Fruit fly (Drosophila melanogaster) whole organism, embryonic: Measurements from ENCODE around the gene Aptx.

ENCODE experiments used
- CG10462 ChIP-seq: fragments of 200-800 bp; sonication (Bioruptor generic); optimal IDR thresholded peaks from 2 replicates; lab custom pipeline; 2016; ENCODE audit warnings: missing biosample characterization, missing genetic modification characterization
- CG11504 ChIP-seq: fragments of 200-800 bp; sonication (Bioruptor generic); optimal IDR thresholded peaks from 3 replicates; lab custom pipeline; 2019; ENCODE audit warnings: missing biosample characterization, mild to moderate bottlenecking, missing genetic modification characterization, moderate library complexity
- CG12155 ChIP-seq: fragments of 200-800 bp; sonication (Bioruptor generic); optimal IDR thresholded peaks from 3 replicates; lab custom pipeline; 2016; ENCODE audit warnings: missing biosample characterization, missing genetic modification characterization
- CG12219 ChIP-seq: fragments of 200-800 bp; sonication (Bioruptor generic); optimal IDR thresholded peaks from 3 replicates; lab custom pipeline; 2018; ENCODE audit warnings: missing biosample characterization, mild to moderate bottlenecking, missing genetic modification characterization
- CG12659 ChIP-seq: fragments of 200-800 bp; sonication (Bioruptor generic); optimal IDR thresholded peaks from 3 replicates; lab custom pipeline; 2017; ENCODE audit warnings: mild to moderate bottlenecking, missing biosample characterization, missing genetic modification reagents, missing genetic modification characterization
- CG15514 ChIP-seq: fragments of 200-800 bp; sonication (Bioruptor generic); optimal IDR thresholded peaks from 3 replicates; lab custom pipeline; 2017; ENCODE audit warnings: missing biosample characterization, missing genetic modification characterization, mild to moderate bottlenecking, moderate library complexity, missing genetic modification reagents
- CG1602 ChIP-seq: fragments of 200-800 bp; sonication (Bioruptor generic); optimal IDR thresholded peaks from 3 replicates; lab custom pipeline; 2016; ENCODE audit warnings: missing biosample characterization, missing genetic modification characterization
- CG16779 ChIP-seq: fragments of 200-800 bp; sonication (Bioruptor generic); IDR thresholded peaks from 2 replicates; pipeline ENCODE4 v1.3.6; 2022; ENCODE audit warnings: missing biosample characterization, missing genetic modification characterization
- CG1792 ChIP-seq: fragments of 200-800 bp; sonication (Bioruptor generic); optimal IDR thresholded peaks from 2 replicates; lab custom pipeline; 2016; ENCODE audit warnings: missing biosample characterization, missing genetic modification characterization
- CG18619 ChIP-seq: fragments of 200-800 bp; sonication (Bioruptor generic); optimal IDR thresholded peaks from 3 replicates; lab custom pipeline; 2017; ENCODE audit warnings: missing biosample characterization, mild to moderate bottlenecking, missing genetic modification characterization
- CG30020 ChIP-seq: fragments of 200-800 bp; optimal IDR thresholded peaks from 2 replicates; lab custom pipeline; 2019; ENCODE audit warnings: missing biosample characterization, mild to moderate bottlenecking, missing genetic modification characterization, moderate library complexity
- CG32772 ChIP-seq: fragments of 200-800 bp; sonication (Bioruptor generic); IDR thresholded peaks from 2 replicates; pipeline ENCODE4 v1.3.6; 2022; ENCODE audit warnings: missing biosample characterization, missing genetic modification characterization
- CG4282 ChIP-seq: fragments of 200-800 bp; sonication (Bioruptor generic); optimal IDR thresholded peaks from 2 replicates; lab custom pipeline; 2016; ENCODE audit warnings: missing biosample characterization, missing genetic modification characterization
- CG4360 ChIP-seq: fragments of 200-800 bp; sonication (Bioruptor generic); IDR thresholded peaks from 2 replicates; pipeline ENCODE4 v1.3.6; 2022; ENCODE audit warnings: missing biosample characterization, missing genetic modification characterization
- CG6272 ChIP-seq: fragments of 200-800 bp; sonication (Bioruptor generic); IDR thresholded peaks from 2 replicates; pipeline ENCODE4 v1.3.6; 2022; ENCODE audit warnings: missing biosample characterization, missing genetic modification characterization
- CG6689 ChIP-seq: fragments of 200-800 bp; sonication (Bioruptor generic); IDR thresholded peaks from 2 replicates; pipeline ENCODE4 v1.3.6; 2022; ENCODE audit warnings: missing biosample characterization, missing genetic modification characterization
- CG7786 ChIP-seq: fragments of 200-800 bp; sonication (Bioruptor generic); optimal IDR thresholded peaks from 2 replicates; lab custom pipeline; 2016; ENCODE audit warnings: missing biosample characterization, missing genetic modification characterization
- CoRest ChIP-seq: fragments of 200-800 bp; sonication (Bioruptor generic); optimal IDR thresholded peaks from 3 replicates; lab custom pipeline; 2018; ENCODE audit warnings: missing biosample characterization, mild to moderate bottlenecking, missing genetic modification characterization, moderate library complexity
- Dip3 ChIP-seq: fragments of 200-800 bp; sonication (Bioruptor generic); optimal IDR thresholded peaks from 3 replicates; lab custom pipeline; 2016; ENCODE audit warnings: missing biosample characterization, missing genetic modification characterization
- GATAe ChIP-seq: fragments of 200-800 bp; sonication (Bioruptor generic); conservative IDR thresholded peaks from 2 replicates; pipeline ENCODE4 v1.3.6; 2022; ENCODE audit warnings: missing biosample characterization, missing genetic modification characterization
- Opbp ChIP-seq: fragments of 200-800 bp; sonication (Bioruptor generic); IDR thresholded peaks from 3 replicates; pipeline ENCODE4 v1.3.6; 2022; ENCODE audit warnings: missing biosample characterization, missing genetic modification characterization; ENCODE audit not compliant: partially characterized antibody
- Ravus ChIP-seq: fragments of 200-800 bp; sonication (Bioruptor generic); IDR thresholded peaks from 2 replicates; pipeline ENCODE4 v1.3.6; 2022; ENCODE audit warnings: missing biosample characterization, missing genetic modification characterization
- Sry-β ChIP-seq: fragments of 200-800 bp; sonication (Bioruptor generic); optimal IDR thresholded peaks from 2 replicates; lab custom pipeline; 2018; ENCODE audit warnings: missing biosample characterization, mild to moderate bottlenecking, missing genetic modification characterization, moderate library complexity
- TFAM ChIP-seq: fragments of 200-800 bp; sonication (Bioruptor generic); optimal IDR thresholded peaks from 2 replicates; lab custom pipeline; 2017; ENCODE audit warnings: missing biosample characterization, missing genetic modification characterization, inconsistent platforms
- ac ChIP-seq: fragments of 200-800 bp; sonication (Bioruptor generic); optimal IDR thresholded peaks from 3 replicates; lab custom pipeline; 2017; ENCODE audit warnings: missing biosample characterization, mild to moderate bottlenecking, missing genetic modification characterization
- aop ChIP-seq: fragments of 200-800 bp; sonication (Bioruptor generic); IDR thresholded peaks from 2 replicates; pipeline ENCODE4 v1.3.6; 2022; ENCODE audit warnings: missing biosample characterization, missing genetic modification characterization
- bab2 ChIP-seq: fragments of 200-800 bp; sonication (Bioruptor generic); optimal IDR thresholded peaks from 2 replicates; lab custom pipeline; 2016; ENCODE audit warnings: missing biosample characterization, missing genetic modification characterization
- caup ChIP-seq: fragments of 200-800 bp; sonication (Bioruptor generic); optimal IDR thresholded peaks from 3 replicates; lab custom pipeline; 2017; ENCODE audit warnings: missing biosample characterization, mild to moderate bottlenecking, missing genetic modification characterization, moderate library complexity; ENCODE audit not compliant: severe bottlenecking
- danr ChIP-seq: fragments of 200-800 bp; sonication (Bioruptor generic); IDR thresholded peaks from 2 replicates; pipeline ENCODE4 v1.3.6; 2022; ENCODE audit warnings: missing biosample characterization, missing genetic modification characterization
- dysf ChIP-seq: fragments of 200-800 bp; sonication (Bioruptor generic); IDR thresholded peaks from 3 replicates; pipeline ENCODE4 v1.3.6; 2022; ENCODE audit warnings: missing biosample characterization, missing genetic modification characterization
- ems ChIP-seq: fragments of 200-800 bp; sonication (Bioruptor generic); optimal IDR thresholded peaks from 3 replicates; lab custom pipeline; 2016; ENCODE audit warnings: missing biosample characterization, missing genetic modification characterization
- exex ChIP-seq: fragments of 200-800 bp; sonication (Bioruptor generic); optimal IDR thresholded peaks from 4 replicates; lab custom pipeline; 2018; ENCODE audit warnings: missing biosample characterization, mild to moderate bottlenecking, missing genetic modification characterization, moderate library complexity
- grn ChIP-seq: fragments of 200-800 bp; sonication (Bioruptor generic); optimal IDR thresholded peaks from 3 replicates; lab custom pipeline; 2017; ENCODE audit warnings: missing biosample characterization, missing genetic modification characterization
- gsb ChIP-seq: fragments of 200-800 bp; sonication (Bioruptor generic); IDR thresholded peaks from 2 replicates; pipeline ENCODE4 v1.3.6; 2022; ENCODE audit warnings: missing biosample characterization, missing genetic modification characterization
- inv ChIP-seq: fragments of 200-800 bp; sonication (Bioruptor generic); IDR thresholded peaks from 2 replicates; pipeline ENCODE4 v1.3.6; 2022; ENCODE audit warnings: missing biosample characterization, missing genetic modification characterization; ENCODE audit not compliant: partially characterized antibody
- jigr1 ChIP-seq: fragments of 200-800 bp; sonication (Bioruptor generic); IDR thresholded peaks from 3 replicates; pipeline ENCODE4 v1.3.6; 2022; ENCODE audit warnings: missing biosample characterization, missing genetic modification characterization
- kni ChIP-seq: fragments of 200-800 bp; sonication (Bioruptor generic); optimal IDR thresholded peaks from 3 replicates; lab custom pipeline; 2017; ENCODE audit warnings: mild to moderate bottlenecking, missing biosample characterization, missing genetic modification reagents, missing genetic modification characterization
- lmd ChIP-seq: fragments of 200-800 bp; sonication (Bioruptor generic); IDR thresholded peaks from 2 replicates; pipeline ENCODE4 v1.3.6; 2022; ENCODE audit warnings: missing biosample characterization, missing genetic modification characterization
- odd ChIP-seq: fragments of 200-800 bp; sonication (Bioruptor generic); optimal IDR thresholded peaks from 2 replicates; lab custom pipeline; 2017; ENCODE audit warnings: missing biosample characterization, mild to moderate bottlenecking, missing genetic modification characterization
- phol ChIP-seq: fragments of 200-800 bp; sonication (Bioruptor generic); optimal IDR thresholded peaks from 3 replicates; lab custom pipeline; 2018; ENCODE audit warnings: missing biosample characterization, mild to moderate bottlenecking, missing genetic modification characterization, moderate library complexity
- pzg ChIP-seq: fragments of 200-800 bp; sonication (Bioruptor generic); optimal IDR thresholded peaks from 3 replicates; lab custom pipeline; 2018; ENCODE audit warnings: missing biosample characterization, mild to moderate bottlenecking, missing genetic modification characterization, moderate library complexity
- ro ChIP-seq: fragments of 200-800 bp; sonication (Bioruptor generic); IDR thresholded peaks from 2 replicates; pipeline ENCODE4 v1.3.6; 2022; ENCODE audit warnings: missing biosample characterization, missing genetic modification characterization
- so ChIP-seq: fragments of 200-800 bp; sonication (Bioruptor generic); IDR thresholded peaks from 3 replicates; pipeline ENCODE4 v1.3.6; 2022; ENCODE audit warnings: missing biosample characterization, missing genetic modification characterization
- stwl ChIP-seq: fragments of 200-800 bp; sonication (Bioruptor generic); optimal IDR thresholded peaks from 3 replicates; lab custom pipeline; 2018; ENCODE audit warnings: missing biosample characterization, mild to moderate bottlenecking, missing genetic modification characterization, moderate library complexity
- usp ChIP-seq: fragments of >200 bp; optimal IDR thresholded peaks from 2 replicates; lab custom pipeline; 2017; ENCODE audit warnings: missing biosample characterization, missing genetic modification characterization
- wor ChIP-seq: fragments of 200-800 bp; sonication (Bioruptor generic); IDR thresholded peaks from 2 replicates; pipeline ENCODE4 v1.3.6; 2022; ENCODE audit warnings: missing biosample characterization, missing genetic modification characterization

The Aptx gene

dm6 chr3R:19387608-19388007, 15.6 kb upstream of the Aptx start, which contains the start of gene CG3734 (continued):
- TF ChIP-seq TFAM (no peak), CG1602 (no peak), GATAe (GFP tag; lab: Robert Waterston, UW) (no peak), inv (GFP tag; lab: Robert Waterston, UW) (no peak)

- TF ChIP-seq odd (GFP tag; lab: Kevin White, UChicago) (no peak), CG12659 (GFP tag; lab: Kevin White, UChicago) (no peak), exex (tag; lab: Kevin White, UChicago) (peak; percentile 96), grn (peak; percentile 67)
- TF ChIP-seq, all 482 proteins: peak for 2
Measured at dm6 chr3R:19389919-19390318, 13.3 kb upstream of the Aptx start, which contains the start of gene CG18493. TSS of gene CG18493 (plus strand) at chr3R:19390270.

dm6 chr3R:19393060-19393459, 10.2 kb upstream of the Aptx start, which contains the start of gene CG3739:
TSS of gene CG3739 (plus strand) at chr3R:19393360.
- TF ChIP-seq gsb (GFP tag; lab: Robert Waterston, UW), result no peak
- no peak for TF ChIP-seq CG11504 (tag; lab: Kevin White, UChicago)
- TF ChIP-seq CG12659 (GFP tag; lab: Kevin White, UChicago), result no peak
- no peak for TF ChIP-seq CG12219
- TF ChIP-seq kni (GFP tag; lab: Kevin White, UChicago), result no peak
- no peak for TF ChIP-seq jigr1 (GFP tag; lab: Robert Waterston, UW)
- no peak for TF ChIP-seq CG10462 (GFP tag; lab: Kevin White, UChicago)

- TF ChIP-seq CG1792 (no peak), CG7786 (GFP tag; lab: Kevin White, UChicago) (no peak), CG6689 (GFP tag; lab: Robert Waterston, UW) (no peak), Dip3 (GFP tag; lab: Kevin White, UChicago) (no peak), aop (GFP tag; lab: Robert Waterston, UW) (no peak), caup (GFP tag; lab: Kevin White, UChicago) (no peak), bab2 (GFP tag; lab: Kevin White, UChicago) (no peak), lmd (GFP tag; lab: Robert Waterston, UW) (no peak)
Measured at dm6 chr3R:19398467-19398866, 4.8 kb upstream of the Aptx start, which contains the start of gene CG31244. TSS of gene CG31244 (minus strand) at chr3R:19398567.

dm6 chr3R:19404296-19404695, 1.0 kb downstream of the Aptx start:
- TF ChIP-seq CG6272 (GFP tag; lab: Robert Waterston, UW) (no peak), CG18619 (GFP tag; lab: Kevin White, UChicago) (no peak), dysf (GFP tag; lab: Robert Waterston, UW) (no peak), CG12155 (GFP tag; lab: Kevin White, UChicago) (no peak), CG15514 (peak; percentile 98), usp (GFP tag; lab: Kevin White, UChicago) (no peak), phol (no peak), wor (no peak), pzg (GFP tag; lab: Kevin White, UChicago) (peak; percentile 16), Ravus (GFP tag; lab: Robert Waterston, UW) (no peak), CG32772 (GFP tag; lab: Robert Waterston, UW) (no peak), so (GFP tag; lab: Robert Waterston, UW) (no peak), CoRest (tag; lab: Kevin White, UChicago) (no peak), CG16779 (GFP tag; lab: Robert Waterston, UW) (no peak), Opbp (GFP tag; lab: Robert Waterston, UW) (no peak), ems (GFP tag; lab: Kevin White, UChicago) (no peak), Sry-β (GFP tag; lab: Kevin White, UChicago) (peak; percentile 24), ro (GFP tag; lab: Robert Waterston, UW) (no peak), CG30020 (tag; lab: Kevin White, UChicago) (no peak), CG4282 (no peak), CG4360 (GFP tag; lab: Robert Waterston, UW) (no peak), danr (GFP tag; lab: Robert Waterston, UW) (no peak), ac (GFP tag; lab: Kevin White, UChicago) (no peak), stwl (tag; lab: Kevin White, UChicago) (peak; percentile 42)
